Worm (Caenorhabditis elegans) whole organism, L4/young adult: ENCODE results near the gene zmp-4.

Source experiments
- dao-5 ChIP-seq: sonication (generic microtip); optimal IDR thresholded peaks from 2 replicates; lab custom pipeline; 2016; ENCODE audit warnings: missing genotype, missing genetic modification characterization, moderate library complexity, missing compliant biosample characterization
- him-1 ChIP-seq: sonication (generic microtip); optimal IDR thresholded peaks from 2 replicates; lab custom pipeline; 2016; ENCODE audit warnings: missing genotype, missing genetic modification reagents, missing genetic modification characterization, missing compliant biosample characterization

DNA sequence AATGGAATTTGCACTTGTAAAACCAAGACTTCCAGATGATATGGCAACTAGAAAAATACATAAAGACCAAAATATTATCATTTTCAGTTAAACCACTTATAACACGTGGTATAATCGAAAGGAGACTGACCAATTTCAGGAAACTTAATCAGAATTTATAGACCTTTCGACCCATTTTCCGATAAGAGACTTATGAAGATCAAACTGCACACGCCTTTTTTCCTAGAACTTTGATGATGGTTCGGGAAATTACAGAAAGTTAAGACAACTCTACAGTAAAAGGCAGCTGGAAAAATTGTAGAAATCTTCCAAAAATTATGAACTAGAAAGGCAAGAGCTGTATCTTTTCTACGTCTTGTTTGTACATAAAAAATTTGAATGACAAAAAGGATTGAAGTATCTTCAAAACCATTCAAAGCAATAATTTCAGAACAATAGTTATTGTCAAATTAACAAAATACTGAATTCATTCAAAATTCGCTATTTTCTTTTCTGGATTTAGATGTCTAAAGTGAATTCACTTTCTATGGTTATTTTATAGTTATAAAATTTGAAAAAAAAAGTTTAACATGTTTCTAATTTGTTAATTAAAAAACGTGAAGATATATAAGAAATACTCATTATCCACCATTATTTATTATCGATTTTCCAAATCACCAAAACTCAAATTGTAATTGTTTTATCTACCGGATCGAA, 27.9 kb downstream of the zmp-4 start, which contains the start of the genes mpst-2 and H12D21.5:
- no peak for TF ChIP-seq him-1 (tag; lab: Kevin White, UChicago)
- TF ChIP-seq dao-5: no peak
